Worm (Caenorhabditis elegans) whole organism, L1 larva: ENCODE measurements around the gene C40H5.2.

Experiments used
- ama-1 ChIP-seq: fragments of 150-350 bp; optimal IDR thresholded peaks from 2 replicates; lab custom pipeline; 2014
- lin-15B ChIP-seq: fragments of 150-350 bp; sonication (generic microtip); optimal IDR thresholded peaks from 3 replicates; lab custom pipeline; 2014; ENCODE audit warnings: missing biosample characterization, missing genetic modification characterization
- mdl-1 ChIP-seq, 2 experiments: fragments of 150-350 bp; optimal IDR thresholded peaks; 2 replicates each; lab custom pipeline; 2014 to 2017; ENCODE audit warnings: missing biosample characterization in 2 of 2, missing genetic modification characterization in 2 of 2, inconsistent platforms in 1 of 2
- nhr-11 ChIP-seq: fragments of 150-350 bp; optimal IDR thresholded peaks from 2 replicates; lab custom pipeline; 2014; ENCODE audit warnings: missing biosample characterization, missing genetic modification characterization
- skn-1 ChIP-seq: fragments of 150-350 bp; optimal IDR thresholded peaks from 2 replicates; lab custom pipeline; 2014; ENCODE audit warnings: missing biosample characterization, missing genetic modification characterization
- snpc-4 ChIP-seq: fragments of 150-350 bp; optimal IDR thresholded peaks from 2 replicates; lab custom pipeline; 2014; ENCODE audit warnings: missing biosample characterization, missing genetic modification characterization

ce11 chrX:11790600-11790999 lies 44.7 kb downstream of the C40H5.2 start:
- TF ChIP-seq lin-15B (tag; lab: Kevin White, UChicago) (no peak), snpc-4 (tag; lab: Kevin White, UChicago) (no peak), nhr-11 (no peak), skn-1 (tag; lab: Kevin White, UChicago) (peak; percentile 66), ama-1 (lab: Kevin White, UChicago) (no peak), mdl-1 (tag; optimal IDR thresholded peaks at IDR 0.05; lab: Kevin White, UChicago) (no peak)
